Worm (Caenorhabditis elegans) whole organism, L4 larva: ENCODE results near the gene srx-20.

Source experiments
- F10B5.3 ChIP-seq: sonication (generic microtip); optimal IDR thresholded peaks from 2 replicates; lab custom pipeline; 2016; ENCODE audit warnings: mild to moderate bottlenecking, missing genetic modification characterization, missing compliant biosample characterization
- R02D3.7 ChIP-seq: fragments of 150-350 bp; sonication (generic microtip); optimal IDR thresholded peaks from 3 replicates; lab custom pipeline; 2014; ENCODE audit warnings: missing biosample characterization, missing genetic modification characterization
- Y105C5A.15 ChIP-seq: fragments of 200-800 bp; sonication (Bioruptor generic); IDR thresholded peaks from 2 replicates; pipeline ENCODE4 v1.3.6; 2022; ENCODE audit warnings: missing genetic modification characterization, missing compliant biosample characterization
- Y48G9A.11 ChIP-seq: fragments of 200-800 bp; sonication (Bioruptor generic); IDR thresholded peaks from 2 replicates; pipeline ENCODE4 v1.3.6; 2022; ENCODE audit warnings: missing genetic modification reagents, missing genetic modification characterization, missing compliant biosample characterization
- aha-1 ChIP-seq: fragments of 150-350 bp; peaks from one replicate; lab custom pipeline; 2014; ENCODE audit warnings: missing biosample characterization, missing genetic modification characterization
- ceh-28 ChIP-seq: fragments of 150-350 bp; optimal IDR thresholded peaks from 2 replicates; lab custom pipeline; 2014; ENCODE audit warnings: missing biosample characterization, missing genetic modification reagents, missing genetic modification characterization
- ces-1 ChIP-seq: fragments of 150-350 bp; sonication (generic microtip); optimal IDR thresholded peaks from 4 replicates; lab custom pipeline; 2014; ENCODE audit warnings: missing biosample characterization, missing genetic modification reagents, missing genetic modification characterization
- cey-2 ChIP-seq: sonication (generic microtip); optimal IDR thresholded peaks from 3 replicates; lab custom pipeline; 2017; ENCODE audit warnings: missing genetic modification characterization, mild to moderate bottlenecking, missing compliant biosample characterization, antibody characterized with exemption, borderline replicate concordance; ENCODE audit not compliant: insufficient read depth
- ctbp-1 ChIP-seq: fragments of 200-800 bp; sonication (Bioruptor generic); IDR thresholded peaks from 2 replicates; pipeline ENCODE4 v1.3.6; 2022; ENCODE audit warnings: missing genetic modification reagents, missing genetic modification characterization, missing compliant biosample characterization
- daf-16 ChIP-seq, 3 experiments: sonication (generic microtip); optimal IDR thresholded peaks; 2 replicates each; lab custom pipeline; 2016 to 2017; ENCODE audit warnings: missing genetic modification characterization in 3 of 3, missing genetic modification reagents in 3 of 3, mild to moderate bottlenecking in 2 of 3, missing compliant biosample characterization in 2 of 3, missing biosample characterization in 1 of 3, moderate library complexity in 1 of 3
- daf-19 ChIP-seq: fragments of 200-800 bp; sonication (Bioruptor generic); conservative IDR thresholded peaks from 2 replicates; pipeline ENCODE4 v1.3.6; 2022; ENCODE audit warnings: missing genetic modification characterization, missing compliant biosample characterization
- dmd-6 ChIP-seq: fragments of 200-800 bp; sonication (Bioruptor generic); IDR thresholded peaks from 2 replicates; pipeline ENCODE4 v1.3.6; 2022; ENCODE audit warnings: missing genetic modification reagents, missing genetic modification characterization, missing compliant biosample characterization
- dmd-8 ChIP-seq: fragments of 200-800 bp; sonication (Bioruptor generic); IDR thresholded peaks from 2 replicates; pipeline ENCODE4 v1.3.6; 2022; ENCODE audit warnings: missing genetic modification characterization, missing compliant biosample characterization
- dve-1 ChIP-seq: sonication (generic microtip); optimal IDR thresholded peaks from 2 replicates; lab custom pipeline; 2017; ENCODE audit warnings: antibody characterized with exemption, mild to moderate bottlenecking, missing genetic modification characterization, missing compliant biosample characterization; ENCODE audit not compliant: insufficient read depth
- fkh-10 ChIP-seq: fragments of 150-350 bp; optimal IDR thresholded peaks from 2 replicates; lab custom pipeline; 2014; ENCODE audit warnings: missing biosample characterization, missing genetic modification reagents, missing genetic modification characterization
- hmg-1.1 ChIP-seq: fragments of 200-800 bp; sonication (Bioruptor generic); IDR thresholded peaks from 2 replicates; pipeline ENCODE4 v1.3.6; 2022; ENCODE audit warnings: missing genetic modification reagents, missing genetic modification characterization, missing compliant biosample characterization
- lin-13 ChIP-seq: fragments of 150-350 bp; optimal IDR thresholded peaks from 2 replicates; lab custom pipeline; 2014; ENCODE audit warnings: missing biosample characterization, missing genetic modification reagents, missing genetic modification characterization
- lin-39 ChIP-seq: fragments of 150-350 bp; optimal IDR thresholded peaks from 2 replicates; lab custom pipeline; 2014; ENCODE audit warnings: missing biosample characterization, missing genetic modification reagents, missing genetic modification characterization
- mdl-1 ChIP-seq, 2 experiments: fragments of 150-350 bp in 1 of 2; sonication (generic microtip) in 1 of 2; optimal IDR thresholded peaks; 2 replicates each; lab custom pipeline; 2014 to 2017; ENCODE audit warnings: missing biosample characterization in 2 of 2, missing genetic modification characterization in 2 of 2
- nhr-11 ChIP-seq: fragments of 150-350 bp; optimal IDR thresholded peaks from 2 replicates; lab custom pipeline; 2014; ENCODE audit warnings: missing biosample characterization, missing genetic modification characterization
- nhr-111 ChIP-seq: fragments of 200-800 bp; sonication (Bioruptor generic); optimal IDR thresholded peaks from 2 replicates; lab custom pipeline; 2018; ENCODE audit warnings: mild to moderate bottlenecking, missing genetic modification characterization, missing compliant biosample characterization
- nhr-25 ChIP-seq: sonication (generic microtip); optimal IDR thresholded peaks from 2 replicates; lab custom pipeline; 2017; ENCODE audit warnings: missing genetic modification characterization, mild to moderate bottlenecking, missing compliant biosample characterization, antibody characterized with exemption, moderate library complexity, borderline replicate concordance; ENCODE audit not compliant: insufficient read depth
- nhr-28 ChIP-seq: fragments of 150-350 bp; optimal IDR thresholded peaks from 2 replicates; lab custom pipeline; 2014; ENCODE audit warnings: missing biosample characterization, missing genetic modification characterization
- nhr-41 ChIP-seq: fragments of 200-800 bp; sonication (Bioruptor generic); IDR thresholded peaks from 2 replicates; pipeline ENCODE4 v1.3.6; 2022; ENCODE audit warnings: missing genetic modification reagents, missing genetic modification characterization, missing compliant biosample characterization
- nhr-77 ChIP-seq: fragments of 150-350 bp; optimal IDR thresholded peaks from 2 replicates; lab custom pipeline; 2014; ENCODE audit warnings: missing biosample characterization, missing genetic modification characterization
- php-3 ChIP-seq: fragments of 200-800 bp; sonication (Bioruptor generic); IDR thresholded peaks from 2 replicates; pipeline ENCODE4 v1.3.6; 2022; ENCODE audit warnings: missing genetic modification reagents, missing genetic modification characterization, missing compliant biosample characterization
- pqm-1 ChIP-seq: sonication (generic microtip); optimal IDR thresholded peaks from 2 replicates; lab custom pipeline; 2017; ENCODE audit warnings: missing biosample characterization, missing genetic modification characterization
- spr-1 ChIP-seq: sonication (generic microtip); optimal IDR thresholded peaks from 2 replicates; lab custom pipeline; 2016; ENCODE audit warnings: mild to moderate bottlenecking, missing genetic modification characterization, missing compliant biosample characterization
- unc-39 ChIP-seq: sonication (generic microtip); optimal IDR thresholded peaks from 2 replicates; lab custom pipeline; 2017; ENCODE audit warnings: missing biosample characterization, missing genetic modification characterization
- unc-62 ChIP-seq, 3 experiments: fragments of 150-350 bp in 1 of 3; sonication (generic microtip); optimal IDR thresholded peaks in 2 of 3; peaks in 1 of 3; 1 replicate in 1 of 3; 2 replicates in 2 of 3; lab custom pipeline; 2014 to 2017; ENCODE audit warnings: missing biosample characterization in 3 of 3, missing genetic modification characterization in 3 of 3, missing genetic modification reagents in 3 of 3, missing genotype in 1 of 3
- zfp-2 ChIP-seq: sonication (generic microtip); optimal IDR thresholded peaks from 2 replicates; lab custom pipeline; 2016; ENCODE audit warnings: mild to moderate bottlenecking, missing genetic modification characterization, missing compliant biosample characterization

Gene srx-20

DNA sequence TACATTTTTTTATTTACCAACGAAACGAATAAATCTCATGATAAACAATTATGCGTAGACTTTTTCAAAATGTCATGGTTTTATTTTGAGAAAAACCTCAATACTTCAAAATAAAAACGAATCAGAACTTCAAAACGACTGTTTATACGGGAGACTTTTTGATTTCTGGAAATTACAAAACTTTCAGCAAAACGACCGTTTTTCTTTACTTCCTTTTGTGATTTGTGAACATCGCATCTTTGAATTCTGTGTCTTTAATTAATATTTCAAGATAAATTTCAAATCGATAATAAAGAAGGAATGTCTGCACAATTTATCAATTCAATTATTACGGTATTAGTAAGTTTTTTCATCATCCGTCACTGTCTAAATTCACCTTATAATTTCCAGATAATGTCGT, at the start of gene srx-20:
Gene srx-20, plus strand, starts transcription at position 301 of the 400 bp plus-strand sequence.
- TF ChIP-seq F10B5.3 (no peak), ces-1 (GFP tag; lab: Kevin White, UChicago) (no peak), nhr-11 (no peak), php-3 (no peak), Y105C5A.15 (GFP tag; lab: Robert Waterston, UW) (no peak), ceh-28 (tag; lab: Kevin White, UChicago) (no peak), R02D3.7 (tag; lab: Kevin White, UChicago) (no peak), Y48G9A.11 (GFP tag; lab: Robert Waterston, UW) (no peak), fkh-10 (GFP tag; lab: Kevin White, UChicago) (no peak), lin-39 (tag; lab: Kevin White, UChicago) (no peak), spr-1 (no peak), nhr-111 (no peak), dmd-8 (no peak), dmd-6 (GFP tag; lab: Robert Waterston, UW) (no peak)

DNA sequence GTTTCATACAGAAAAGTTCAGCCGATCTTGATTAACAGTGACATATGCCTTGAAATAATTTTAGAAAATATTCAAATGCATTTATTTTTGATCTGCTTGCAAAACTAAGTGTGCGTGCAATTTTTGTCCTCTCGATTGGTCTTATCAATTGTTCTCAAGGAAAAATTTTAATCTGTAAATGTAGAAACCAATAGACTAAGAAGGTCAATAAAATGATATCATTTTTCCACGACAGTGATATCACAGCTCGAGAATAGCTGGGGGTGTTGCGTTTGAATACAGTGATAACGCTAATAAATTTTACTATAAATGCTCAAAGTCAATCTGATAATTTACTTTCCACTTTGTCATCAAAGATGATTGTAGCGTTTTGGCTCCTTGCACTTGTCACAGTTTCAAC, 49.5 kb upstream of the srx-20 start, which contains the start of gene C17H12.8:
Gene C17H12.8, plus strand, starts transcription at position 335 of the 400 bp plus-strand sequence.
- TF ChIP-seq daf-16 (GFP tag; optimal IDR thresholded peaks at IDR 0.05; lab: Kevin White, UChicago) (no peak), daf-16 (tag; optimal IDR thresholded peaks at IDR 0.05; lab: Kevin White, UChicago) (peak; percentile 84), cey-2 (tag; lab: Kevin White, UChicago) (no peak), dve-1 (peak; percentile 74), mdl-1 (tag; optimal IDR thresholded peaks at IDR 0.05; lab: Kevin White, UChicago) (no peak), dmd-6 (GFP tag; lab: Robert Waterston, UW) (peak; percentile 64; the same call in 1 of the 2 replicates), nhr-25 (tag; lab: Kevin White, UChicago) (no peak), nhr-28 (tag; lab: Kevin White, UChicago) (peak; percentile 4), php-3 (peak; percentile 54; the same call in 1 of the 2 replicates), pqm-1 (tag; lab: Kevin White, UChicago) (peak; percentile 55)

DNA sequence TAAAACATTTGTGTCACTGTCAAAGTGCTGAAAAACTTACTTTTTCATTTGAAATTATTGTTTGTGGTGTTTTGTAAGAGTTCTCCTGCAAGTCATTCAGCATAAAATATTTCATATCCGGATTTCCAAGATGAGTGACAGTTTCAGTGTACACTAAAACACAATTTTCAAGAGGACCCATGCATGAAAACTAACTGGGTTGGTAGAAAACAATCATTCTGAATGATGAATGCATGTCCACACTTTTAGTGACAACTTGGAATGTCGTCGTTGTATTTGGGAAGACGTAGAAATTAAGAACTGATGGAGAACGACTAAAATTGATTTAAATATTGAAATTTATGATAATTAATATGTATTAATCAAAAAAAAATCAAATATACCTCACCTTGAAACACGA, 46.2 kb upstream of the srx-20 start:
- TF ChIP-seq daf-19 (GFP tag; lab: Robert Waterston, UW) (no peak), R02D3.7 (tag; lab: Kevin White, UChicago) (no peak), unc-62 (GFP tag; optimal IDR thresholded peaks at IDR 0.05 in 1 of 2; lab: Kevin White, UChicago) (peak in 1 of 2 experiments; percentile 98), unc-62 (tag; optimal IDR thresholded peaks at IDR 0.05; lab: Kevin White, UChicago) (no peak)

DNA sequence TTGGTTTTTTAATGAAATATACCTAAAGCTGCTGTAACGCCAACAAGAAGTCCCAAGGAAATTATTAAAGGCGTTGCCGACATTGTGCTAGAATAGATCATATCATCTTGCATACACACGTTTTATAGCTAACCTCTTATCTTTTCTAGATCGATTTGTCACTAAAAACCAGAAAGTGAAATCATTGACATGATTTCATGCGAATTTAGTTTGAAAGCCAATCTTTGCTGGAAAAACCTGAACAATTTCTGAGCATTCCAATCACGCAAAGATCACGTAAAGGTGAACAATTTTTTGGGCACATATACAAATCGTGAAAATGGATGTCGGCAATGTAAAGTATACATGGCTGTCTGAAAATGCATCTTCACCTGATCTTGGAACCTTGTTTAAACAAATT, 45.5 kb upstream of the srx-20 start, which contains the start of gene C17H12.6:
Gene C17H12.6, minus strand, starts transcription at position 101 of the 400 bp plus-strand sequence.
- no peak for TF ChIP-seq hmg-1.1 (GFP tag; lab: Robert Waterston, UW)

DNA sequence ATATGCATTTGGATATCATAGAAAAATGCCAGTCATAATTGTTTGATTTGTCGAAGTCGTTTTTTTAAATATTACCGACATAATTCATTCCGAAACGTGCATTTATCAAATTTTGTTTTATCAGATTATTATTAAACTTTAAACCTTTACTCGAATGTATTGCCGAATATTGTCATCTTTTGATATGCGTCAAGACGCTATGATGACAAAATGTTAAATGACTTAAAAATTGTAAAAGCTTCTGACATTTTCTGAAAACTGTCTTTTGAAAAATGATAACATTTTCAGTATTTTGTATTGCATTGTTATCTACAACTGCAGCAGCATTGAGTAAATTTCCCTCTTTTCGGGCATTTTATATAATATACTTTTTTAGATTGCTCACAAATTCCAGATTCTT, 43.3 kb upstream of the srx-20 start, which contains the start of gene H20E11.3:
Gene H20E11.3, plus strand, starts transcription at position 195 of the 400 bp plus-strand sequence.
- TF ChIP-seq lin-13 (GFP tag; lab: Kevin White, UChicago) (no peak), unc-39 (tag; lab: Kevin White, UChicago) (no peak), nhr-41 (GFP tag; lab: Robert Waterston, UW) (no peak), dmd-6 (GFP tag; lab: Robert Waterston, UW) (peak; percentile 59; the same call in 1 of the 2 replicates), dve-1 (peak; percentile 4), nhr-77 (tag; lab: Kevin White, UChicago) (no peak), hmg-1.1 (GFP tag; lab: Robert Waterston, UW) (no peak), zfp-2 (tag; lab: Kevin White, UChicago) (no peak), ctbp-1 (GFP tag; lab: Robert Waterston, UW) (no peak), daf-16 (GFP tag; optimal IDR thresholded peaks at IDR 0.05; lab: Kevin White, UChicago) (no peak), daf-16 (tag; optimal IDR thresholded peaks at IDR 0.05; lab: Kevin White, UChicago) (peak; percentile 37), aha-1 (tag; lab: Kevin White, UChicago) (peak; percentile 38), pqm-1 (tag; lab: Kevin White, UChicago) (peak; percentile 19)
